Fruit fly (Drosophila melanogaster): ENCODE measurements around the gene AcCoAS.

AcCoAS gene

dm6 chr3L:21321807-21322503, 41.9 kb upstream of the AcCoAS start (continued):
- TF ChIP-seq CG10669 (GFP tag; optimal IDR thresholded peaks at IDR 0.05) (peak; percentile 59), Sox14 (GFP tag; optimal IDR thresholded peaks at IDR 0.05) (peak; percentile 39), CG1621 (tag; optimal IDR thresholded peaks at IDR 0.05) (no peak), Sox15 (GFP tag; optimal IDR thresholded peaks at IDR 0.05) (no peak), CG32006 (GFP tag; optimal IDR thresholded peaks at IDR 0.05) (peak; percentile 66), OdsH (GFP tag; optimal IDR thresholded peaks at IDR 0.05) (peak; percentile 51), Lpt (GFP tag; optimal IDR thresholded peaks at IDR 0.05) (no peak), fd59A (GFP tag; optimal IDR thresholded peaks at IDR 0.05) (peak; percentile 17), Eip75B (GFP tag; optimal IDR thresholded peaks at IDR 0.05) (peak; percentile 3), eg (GFP tag; IDR thresholded peaks at IDR 0.05) (no peak), CG10631 (GFP tag; optimal IDR thresholded peaks at IDR 0.05) (peak; percentile 17), net (GFP tag; optimal IDR thresholded peaks at IDR 0.05) (peak; percentile 4), svp (GFP tag) (no peak), pdm3 (GFP tag; optimal IDR thresholded peaks at IDR 0.05) (peak; percentile 40), CG3032 (tag; optimal IDR thresholded peaks at IDR 0.05) (no peak), CG7368 (GFP tag; optimal IDR thresholded peaks at IDR 0.05) (no peak), fd85E (GFP tag; optimal IDR thresholded peaks at IDR 0.05) (no peak), Blimp-1 (GFP tag; optimal IDR thresholded peaks at IDR 0.05) (no peak), CG6792 (GFP tag; optimal IDR thresholded peaks at IDR 0.05) (no peak), CG15336 (GFP tag; IDR thresholded peaks at IDR 0.05) (no peak), lz (GFP tag; optimal IDR thresholded peaks at IDR 0.05) (peak; percentile 19), Hr4 (GFP tag; optimal IDR thresholded peaks at IDR 0.05) (peak; percentile 36), Eip78C (GFP tag) (no peak)

- TF ChIP-seq Eip78C (GFP tag) = peak; percentile 5
- TF ChIP-seq CG10669 (GFP tag; optimal IDR thresholded peaks at IDR 0.05) = no peak
Observed at dm6 chr3L:21319957-21320356, 39.9 kb upstream of the AcCoAS start.

- TF ChIP-seq CG6163 (GFP tag; IDR thresholded peaks at IDR 0.05) (no peak), achi (GFP tag; optimal IDR thresholded peaks at IDR 0.05) (peak; percentile 47)
Observed at dm6 chr3L:21319313-21319907, 39.4 kb upstream of the AcCoAS start.

- TF ChIP-seq CG1621 (tag; optimal IDR thresholded peaks at IDR 0.05) (no peak), topi (GFP tag; optimal IDR thresholded peaks at IDR 0.05) (no peak), CG8319 (GFP tag; optimal IDR thresholded peaks at IDR 0.05) (no peak), CG6854 (GFP tag; optimal IDR thresholded peaks at IDR 0.05) (no peak), CG10669 (GFP tag; optimal IDR thresholded peaks at IDR 0.05) (no peak), CG8119 (GFP tag; IDR thresholded peaks at IDR 0.05) (no peak), lz (GFP tag; optimal IDR thresholded peaks at IDR 0.05) (no peak), Smox (GFP tag; optimal IDR thresholded peaks at IDR 0.05) (no peak), Ets21C (GFP tag; optimal IDR thresholded peaks at IDR 0.05) (no peak), CG6276 (GFP tag; optimal IDR thresholded peaks at IDR 0.05) (no peak)
Observed at dm6 chr3L:21318474-21318873, 38.4 kb upstream of the AcCoAS start, which contains the start of gene Rab26. Gene Rab26, plus strand, starts transcription at chr3L:21318774.

- TF ChIP-seq fkh (GFP tag; optimal IDR thresholded peaks at IDR 0.05) = peak; percentile 24
- TF ChIP-seq CG4318 (GFP tag; optimal IDR thresholded peaks at IDR 0.05) = no peak
- peak; percentile 13 for TF ChIP-seq CG3032 (tag; optimal IDR thresholded peaks at IDR 0.05)
- TF ChIP-seq Sox14 (GFP tag; optimal IDR thresholded peaks at IDR 0.05) = peak; percentile 57
- TF ChIP-seq Eip78C (GFP tag) = peak; percentile 39
Observed at dm6 chr3L:21317416-21318259, 37.6 kb upstream of the AcCoAS start, which contains the start of gene Pc. Gene Pc, minus strand, starts transcription at chr3L:21318020.

Measured in whole organism, prepupa.